Worm (Caenorhabditis elegans) whole organism, L1 larva: ENCODE measurements around the gene F11D11.6.

ENCODE experiments used
- ama-1 ChIP-seq: fragments of 150-350 bp; optimal IDR thresholded peaks from 2 replicates; lab custom pipeline; 2014
- ceh-8 ChIP-seq: fragments of 200-800 bp; sonication (Bioruptor generic); optimal IDR thresholded peaks from 2 replicates; lab custom pipeline; 2018; ENCODE audit warnings: mild to moderate bottlenecking, missing genetic modification characterization, moderate library complexity, missing compliant biosample characterization
- fkh-10 ChIP-seq: sonication (generic microtip); optimal IDR thresholded peaks from 2 replicates; lab custom pipeline; 2017; ENCODE audit warnings: missing biosample characterization, missing genetic modification reagents, missing genetic modification characterization
- lin-13 ChIP-seq: fragments of 150-350 bp; optimal IDR thresholded peaks from 2 replicates; lab custom pipeline; 2014; ENCODE audit warnings: missing biosample characterization, missing genetic modification reagents, missing genetic modification characterization
- lin-14 ChIP-seq: fragments of 200-800 bp; sonication (Bioruptor generic); optimal IDR thresholded peaks from 2 replicates; lab custom pipeline; 2018; ENCODE audit warnings: mild to moderate bottlenecking, missing genetic modification characterization, moderate library complexity, missing compliant biosample characterization
- lin-15B ChIP-seq: fragments of 150-350 bp; sonication (generic microtip); optimal IDR thresholded peaks from 3 replicates; lab custom pipeline; 2014; ENCODE audit warnings: missing biosample characterization, missing genetic modification characterization
- mdl-1 ChIP-seq, 2 experiments: fragments of 150-350 bp; optimal IDR thresholded peaks; 2 replicates each; lab custom pipeline; 2014 to 2017; ENCODE audit warnings: missing biosample characterization in 2 of 2, missing genetic modification characterization in 2 of 2, inconsistent platforms in 1 of 2
- nhr-20 ChIP-seq: sonication (generic microtip); optimal IDR thresholded peaks from 2 replicates; lab custom pipeline; 2016; ENCODE audit warnings: mild to moderate bottlenecking, missing genetic modification characterization, missing compliant biosample characterization
- nhr-237 ChIP-seq: fragments of 150-350 bp; optimal IDR thresholded peaks from 2 replicates; lab custom pipeline; 2014; ENCODE audit warnings: missing biosample characterization, missing genetic modification characterization
- vab-15 ChIP-seq: sonication (generic microtip); optimal IDR thresholded peaks from 2 replicates; lab custom pipeline; 2017; ENCODE audit warnings: missing genotype, mild to moderate bottlenecking, missing genetic modification characterization, missing compliant biosample characterization

DNA sequence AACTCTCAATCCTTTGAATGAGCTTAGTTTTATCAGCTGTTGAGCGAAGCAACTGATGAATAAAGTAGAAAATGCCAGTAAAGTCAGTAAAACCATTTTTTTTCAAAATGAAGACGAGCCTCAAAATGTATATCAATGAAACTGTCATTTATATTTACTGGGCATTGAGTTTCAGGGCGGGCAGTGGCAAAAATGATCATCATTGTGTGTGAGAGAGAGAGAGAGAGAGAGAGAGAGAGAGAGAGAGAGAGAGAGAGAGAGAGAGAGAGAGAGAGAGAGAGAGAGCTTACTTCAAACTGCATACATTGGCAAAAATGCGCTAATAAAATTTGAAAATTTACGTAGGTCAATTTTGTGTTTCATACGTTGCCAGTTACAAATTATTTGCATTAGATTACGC, 7.2 kb upstream of the F11D11.6 start, which contains the start of gene F11D11.3:
- TF ChIP-seq lin-13 (GFP tag; lab: Kevin White, UChicago) = no peak
- TF ChIP-seq vab-15 (tag; lab: Kevin White, UChicago) = no peak
- TF ChIP-seq ceh-8 (GFP tag; lab: Kevin White, UChicago) = no peak
- no peak for TF ChIP-seq fkh-10 (GFP tag; lab: Kevin White, UChicago)
- no peak for TF ChIP-seq lin-15B
- TF ChIP-seq nhr-20 = no peak
- no peak for TF ChIP-seq mdl-1 (tag; optimal IDR thresholded peaks at IDR 0.05; lab: Kevin White, UChicago)
- no peak for TF ChIP-seq nhr-237 (tag; lab: Kevin White, UChicago)
- TF ChIP-seq ama-1 (lab: Kevin White, UChicago) = no peak
- TF ChIP-seq lin-14 (GFP tag; lab: Kevin White, UChicago) = no peak
